Worm (Caenorhabditis elegans) whole organism, early embryonic: ENCODE results near the gene F26C11.3.
"Not testable (repeated sequence)": the region's sequence is repeated elsewhere in the genome, so short reads cannot be mapped to it uniquely, and the experiment has no call there.

Experiments
- B0310.2 ChIP-seq: sonication (generic microtip); optimal IDR thresholded peaks from 2 replicates; lab custom pipeline; 2016; ENCODE audit warnings: mild to moderate bottlenecking, missing genetic modification characterization, missing compliant biosample characterization
- F13C5.2 ChIP-seq: sonication (generic microtip); optimal IDR thresholded peaks from 2 replicates; lab custom pipeline; 2017; ENCODE audit warnings: mild to moderate bottlenecking, missing genetic modification characterization, inconsistent platforms, missing compliant biosample characterization
- aly-1 ChIP-seq: sonication (generic microtip); optimal IDR thresholded peaks from 2 replicates; lab custom pipeline; 2016; ENCODE audit warnings: missing genetic modification characterization, missing compliant biosample characterization
- ama-1 ChIP-seq: fragments of 150-350 bp; optimal IDR thresholded peaks from 2 replicates; lab custom pipeline; 2014
- ceh-13 ChIP-seq: fragments of 200-800 bp; sonication (Bioruptor generic); optimal IDR thresholded peaks from 2 replicates; lab custom pipeline; 2018; ENCODE audit warnings: mild to moderate bottlenecking, missing genetic modification characterization, missing compliant biosample characterization
- ceh-36 ChIP-seq: sonication (generic microtip); optimal IDR thresholded peaks from 2 replicates; lab custom pipeline; 2016; ENCODE audit warnings: missing genetic modification characterization, inconsistent platforms, missing compliant biosample characterization
- ets-7 ChIP-seq: sonication (generic microtip); optimal IDR thresholded peaks from 2 replicates; lab custom pipeline; 2016; ENCODE audit warnings: missing genotype, missing genetic modification characterization, missing compliant biosample characterization
- flt-1 ChIP-seq: fragments of 200-800 bp; sonication (Bioruptor generic); IDR thresholded peaks from 2 replicates; pipeline ENCODE4 v1.3.6; 2022; ENCODE audit warnings: missing genetic modification characterization, missing compliant biosample characterization
- hmbx-1 ChIP-seq: sonication (generic microtip); optimal IDR thresholded peaks from 2 replicates; lab custom pipeline; 2016; ENCODE audit warnings: mild to moderate bottlenecking, missing genetic modification characterization, missing compliant biosample characterization
- hmg-4 ChIP-seq: fragments of 200-800 bp; sonication (Bioruptor generic); optimal IDR thresholded peaks from 2 replicates; lab custom pipeline; 2018; ENCODE audit warnings: mild to moderate bottlenecking, missing genetic modification characterization, missing compliant biosample characterization
- hnd-1 ChIP-seq: sonication (generic microtip); optimal IDR thresholded peaks from 2 replicates; lab custom pipeline; 2016; ENCODE audit warnings: missing genetic modification characterization, missing compliant biosample characterization
- pes-1 ChIP-seq: fragments of 200-800 bp; sonication (Bioruptor generic); IDR thresholded peaks from 2 replicates; pipeline ENCODE4 v1.3.6; 2022; ENCODE audit warnings: missing genetic modification reagents, missing genetic modification characterization, missing compliant biosample characterization
- scrt-1 ChIP-seq: fragments of 200-800 bp; sonication (Bioruptor generic); IDR thresholded peaks from 2 replicates; pipeline ENCODE4 v1.3.6; 2022; ENCODE audit warnings: missing genetic modification characterization, missing compliant biosample characterization
- sea-1 ChIP-seq: fragments of 200-800 bp; sonication (Bioruptor generic); conservative IDR thresholded peaks from 2 replicates; pipeline ENCODE4 v1.3.6; 2022; ENCODE audit warnings: missing genetic modification characterization, missing compliant biosample characterization
- tbx-11 ChIP-seq: fragments of 200-800 bp; sonication (Bioruptor generic); IDR thresholded peaks from 2 replicates; pipeline ENCODE4 v1.3.6; 2022; ENCODE audit warnings: missing genetic modification characterization, missing compliant biosample characterization
- tbx-37 ChIP-seq: fragments of 200-800 bp; sonication (Bioruptor generic); conservative IDR thresholded peaks from 2 replicates; pipeline ENCODE4 v1.3.6; 2022; ENCODE audit warnings: missing genetic modification reagents, missing genetic modification characterization, missing compliant biosample characterization
- tra-4 ChIP-seq: sonication (generic microtip); optimal IDR thresholded peaks from 2 replicates; lab custom pipeline; 2017; ENCODE audit warnings: missing genetic modification characterization, missing compliant biosample characterization

The F26C11.3 gene

DNA sequence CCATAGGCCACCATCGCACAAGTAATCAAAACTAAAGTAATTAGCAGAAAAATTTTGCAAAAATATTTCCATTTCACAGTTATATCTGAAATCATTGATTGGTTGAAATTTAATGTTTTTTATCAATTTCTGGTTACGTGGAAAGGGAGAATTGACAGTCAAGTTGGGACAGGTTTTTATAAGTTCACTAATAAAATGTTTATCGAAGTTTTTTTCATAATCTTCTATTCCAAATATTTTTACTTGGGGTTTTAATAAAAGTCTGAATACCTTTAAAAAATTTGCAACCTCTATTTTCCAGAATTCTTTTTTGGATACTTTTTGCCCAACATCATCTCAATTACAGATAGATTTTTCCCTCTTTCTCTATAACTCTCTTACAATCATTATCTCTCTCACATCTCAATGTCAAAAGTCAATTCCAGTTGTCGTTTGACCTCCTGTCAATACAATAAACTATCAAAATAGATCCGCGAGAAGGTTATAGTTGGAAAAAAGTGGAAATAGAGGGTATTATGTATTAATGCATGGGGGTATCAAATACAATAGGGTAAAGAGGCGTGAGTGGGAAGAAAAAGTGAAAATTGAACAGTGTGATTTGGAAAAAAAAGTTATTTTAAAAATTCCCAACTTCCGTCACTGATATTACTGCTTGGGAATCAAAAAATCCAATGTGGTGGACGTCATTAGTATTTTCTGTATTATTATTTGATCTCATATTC is 40.2 kb downstream of the F26C11.3 start, which contains the start of the genes chil-2 and ctsa-3.2:
Gene chil-2 (minus strand): TSS at position 101 of the 722 bp plus-strand sequence.
Gene ctsa-3.2 (plus strand): TSS at position 672 of the 722 bp plus-strand sequence.
- TF ChIP-seq hmbx-1 (tag; lab: Kevin White, UChicago) (no peak), ets-7 (tag; lab: Kevin White, UChicago) (no peak), sea-1 (GFP tag; lab: Robert Waterston, UW) (no peak), hnd-1 (no peak)

DNA sequence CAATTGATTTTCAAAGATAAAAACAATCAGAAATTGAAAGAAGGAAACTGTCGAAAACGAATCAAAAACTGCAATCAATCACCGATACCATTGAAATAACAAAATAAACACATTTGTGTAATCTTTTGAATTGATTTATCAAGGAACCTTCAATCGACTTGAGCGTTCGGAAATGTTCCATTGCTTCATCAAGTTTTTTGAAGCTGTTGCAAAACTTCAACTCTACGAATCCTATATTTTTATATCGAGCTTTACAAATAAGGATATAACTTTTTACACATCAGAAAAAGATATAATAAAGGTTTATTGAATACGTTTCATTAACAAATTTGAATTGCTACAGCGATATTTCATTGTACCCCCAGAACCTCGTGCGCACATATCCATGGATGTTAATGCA is 41.9 kb downstream of the F26C11.3 start, which contains the start of gene chil-8:
Gene chil-8 (minus strand): TSS at position 101 of the 400 bp plus-strand sequence.
- no peak for TF ChIP-seq ets-7 (tag; lab: Kevin White, UChicago)
- no peak for TF ChIP-seq sea-1 (GFP tag; lab: Robert Waterston, UW)

DNA sequence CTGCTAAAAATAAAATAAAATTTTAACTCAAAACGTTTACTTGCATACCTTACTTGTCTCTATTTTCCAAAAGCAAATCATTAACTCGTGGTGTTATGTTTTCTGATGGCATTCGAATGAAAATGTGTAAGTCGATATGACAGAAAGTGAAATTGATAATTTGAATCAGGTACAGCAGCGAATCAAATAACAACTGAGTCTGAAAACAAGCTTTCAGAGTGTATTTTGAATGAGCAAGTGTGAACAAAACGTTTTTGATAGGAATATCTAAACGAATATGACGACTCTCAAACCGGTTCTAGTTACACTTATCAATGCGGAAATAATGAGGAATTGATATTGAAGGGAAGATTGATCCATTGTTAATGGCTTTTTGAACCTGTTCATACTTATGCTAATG is 43.8 kb downstream of the F26C11.3 start, which contains the start of gene chil-7:
Gene chil-7 (minus strand): TSS at position 112 of the 400 bp plus-strand sequence.
- TF ChIP-seq ets-7 (tag; lab: Kevin White, UChicago) (no peak), hnd-1 (no peak), tra-4 (no peak), ceh-36 (no peak), pes-1 (GFP tag; lab: Robert Waterston, UW) (no peak), tbx-11 (no peak)

DNA sequence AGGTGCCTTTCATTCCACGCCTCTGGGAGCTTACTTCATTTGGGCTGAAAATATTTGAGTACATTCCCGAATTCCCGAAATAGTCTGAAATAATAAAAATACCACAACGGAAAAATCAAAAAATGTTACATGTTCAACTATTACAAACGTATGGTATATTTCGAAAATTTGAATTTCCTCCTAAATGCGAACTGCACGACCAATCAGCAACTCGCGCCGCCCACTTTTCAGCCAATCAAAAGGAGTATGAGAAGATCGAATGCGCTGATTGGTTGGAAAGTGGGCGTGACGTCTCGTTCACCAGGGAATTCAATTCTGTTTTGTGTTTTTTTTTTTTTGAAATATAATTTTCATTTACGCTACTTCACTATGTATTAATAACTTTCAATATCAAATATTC is 46.2 kb downstream of the F26C11.3 start, which contains the start of gene old-1:
Gene old-1 (minus strand): TSS at position 50 of the 400 bp plus-strand sequence.
- no peak for TF ChIP-seq aly-1 (tag; lab: Kevin White, UChicago)
- TF ChIP-seq hmbx-1 (tag; lab: Kevin White, UChicago), result no peak
- TF ChIP-seq flt-1 (GFP tag; lab: Robert Waterston, UW), result no peak

DNA sequence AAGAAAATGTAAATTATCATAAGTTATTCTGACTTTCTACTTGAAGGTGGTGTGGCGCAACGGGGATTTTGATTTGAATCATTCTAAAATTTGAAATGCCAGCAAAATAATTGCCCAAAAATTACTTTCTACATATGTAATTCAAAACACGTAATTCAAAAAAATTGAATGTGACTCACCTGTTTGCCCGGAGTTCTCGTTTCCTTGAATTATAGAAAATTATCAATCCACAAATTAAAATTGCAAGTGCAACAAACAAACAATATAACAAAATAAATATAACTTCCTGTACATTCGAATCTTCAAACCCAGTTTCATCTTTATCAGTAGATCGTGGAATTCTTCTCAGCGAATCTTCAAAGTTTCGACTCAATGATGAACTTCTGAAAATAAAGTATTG is 46.7 kb downstream of the F26C11.3 start:
- TF ChIP-seq B0310.2 (tag; lab: Kevin White, UChicago), result no peak
- TF ChIP-seq pes-1 (GFP tag; lab: Robert Waterston, UW), result no peak
- no peak for TF ChIP-seq aly-1 (tag; lab: Kevin White, UChicago)
- no peak for TF ChIP-seq hnd-1
- no peak for TF ChIP-seq ceh-36
- no peak for TF ChIP-seq ceh-13 (GFP tag; lab: Kevin White, UChicago)
- TF ChIP-seq scrt-1 (GFP tag; lab: Robert Waterston, UW), result no peak
- no peak for TF ChIP-seq ets-7 (tag; lab: Kevin White, UChicago)
- no peak for TF ChIP-seq sea-1 (GFP tag; lab: Robert Waterston, UW)
- no peak for TF ChIP-seq F13C5.2 (tag; lab: Kevin White, UChicago)
- TF ChIP-seq tra-4, result no peak
- no peak for TF ChIP-seq hmbx-1 (tag; lab: Kevin White, UChicago)
- TF ChIP-seq tbx-37 (GFP tag; lab: Robert Waterston, UW), result no peak
- no peak for TF ChIP-seq ama-1 (lab: Kevin White, UChicago)
- no peak for TF ChIP-seq tbx-11
- no peak for TF ChIP-seq flt-1 (GFP tag; lab: Robert Waterston, UW)
- no peak for TF ChIP-seq hmg-4 (GFP tag; lab: Kevin White, UChicago)

DNA sequence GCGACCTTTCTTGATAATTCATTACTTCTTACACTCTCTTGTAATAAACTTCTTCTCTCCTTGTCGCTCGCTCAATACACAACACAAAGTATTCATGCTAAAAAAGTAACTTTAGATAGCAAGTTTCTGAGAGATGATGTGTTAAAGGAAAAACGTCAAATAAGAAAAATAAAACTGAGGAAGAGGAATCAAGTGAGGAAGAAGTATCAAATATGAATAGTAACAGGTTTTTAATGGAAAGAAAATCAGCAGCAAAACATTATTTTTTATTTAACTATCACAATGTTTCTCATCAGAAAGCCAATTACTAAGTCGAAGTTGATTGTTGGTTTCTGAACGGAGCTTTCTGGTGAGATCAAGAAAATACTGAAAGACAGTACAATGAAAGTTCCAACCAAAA is 48.5 kb downstream of the F26C11.3 start, which contains the start of gene chil-1:
Gene chil-1 (minus strand): TSS at position 101 of the 400 bp plus-strand sequence.
- not testable (repeated sequence) for TF ChIP-seq flt-1 (GFP tag; lab: Robert Waterston, UW); ama-1 (lab: Kevin White, UChicago); B0310.2 (tag; lab: Kevin White, UChicago)

DNA sequence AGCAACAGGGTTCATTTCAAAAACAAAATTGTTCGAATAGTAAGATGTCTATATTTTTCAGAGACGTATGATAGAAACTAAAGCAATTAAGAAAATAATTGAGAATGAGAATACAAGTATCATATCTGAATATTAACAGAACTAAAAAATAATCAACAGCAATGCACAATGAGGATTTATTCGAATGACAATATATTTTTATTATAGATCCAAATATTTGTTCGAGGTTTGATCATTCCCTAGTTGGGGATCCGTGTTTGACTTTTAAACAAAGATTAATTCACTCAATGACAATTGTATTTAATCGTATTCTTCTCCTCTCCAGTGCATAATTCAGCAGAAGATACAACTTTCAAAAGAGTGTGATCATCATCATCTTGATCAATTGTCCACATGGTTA is 52.8 kb downstream of the F26C11.3 start, which contains the start of gene C08H9.18:
Gene C08H9.18 (minus strand): TSS at position 101 of the 400 bp plus-strand sequence.
- TF ChIP-seq ceh-36, result no peak
- TF ChIP-seq ama-1 (lab: Kevin White, UChicago), result no peak
- TF ChIP-seq scrt-1 (GFP tag; lab: Robert Waterston, UW), result no peak
- TF ChIP-seq B0310.2 (tag; lab: Kevin White, UChicago), result no peak
- no peak for TF ChIP-seq hmg-4 (GFP tag; lab: Kevin White, UChicago)

DNA sequence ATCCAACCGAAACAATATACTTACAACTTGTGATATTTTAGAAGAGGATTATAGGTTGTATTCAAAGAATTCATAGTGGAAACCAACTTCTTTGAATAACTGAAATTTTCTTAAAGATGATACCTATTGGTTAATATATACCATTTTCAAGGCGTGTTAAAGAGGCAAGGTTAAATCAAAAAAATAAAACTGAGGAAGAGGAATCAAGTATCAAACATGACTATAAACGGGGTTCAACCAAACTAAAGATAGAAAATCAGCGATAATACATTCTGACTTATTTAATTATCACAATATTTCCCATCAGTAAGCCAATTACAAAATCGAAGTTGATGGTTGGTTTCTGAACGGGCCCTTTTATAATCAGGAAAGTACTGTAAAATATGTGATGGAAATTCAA is 53.5 kb downstream of the F26C11.3 start, which contains the start of gene chil-3:
Gene chil-3 (minus strand): TSS at position 101 of the 400 bp plus-strand sequence.
- TF ChIP-seq pes-1 (GFP tag; lab: Robert Waterston, UW) (no peak), scrt-1 (GFP tag; lab: Robert Waterston, UW) (no peak), hmbx-1 (tag; lab: Kevin White, UChicago) (no peak), tbx-11 (no peak), hnd-1 (no peak), tra-4 (no peak), flt-1 (GFP tag; lab: Robert Waterston, UW) (no peak), B0310.2 (tag; lab: Kevin White, UChicago) (no peak), ets-7 (tag; lab: Kevin White, UChicago) (no peak), F13C5.2 (tag; lab: Kevin White, UChicago) (no peak), sea-1 (GFP tag; lab: Robert Waterston, UW) (no peak), ama-1 (lab: Kevin White, UChicago) (no peak), ceh-36 (no peak), hmg-4 (GFP tag; lab: Kevin White, UChicago) (no peak), ceh-13 (GFP tag; lab: Kevin White, UChicago) (no peak), aly-1 (tag; lab: Kevin White, UChicago) (no peak), tbx-37 (GFP tag; lab: Robert Waterston, UW) (no peak)
